Worm (Caenorhabditis elegans) whole organism, young adult: ENCODE data around the gene F22B5.4.

ENCODE experiments used
- B0261.1 ChIP-seq: sonication (generic microtip); optimal IDR thresholded peaks from 2 replicates; lab custom pipeline; 2016; ENCODE audit warnings: mild to moderate bottlenecking, missing genetic modification characterization, moderate library complexity, missing compliant biosample characterization
- C06A6.2 ChIP-seq: fragments of 200-800 bp; sonication (Bioruptor generic); conservative IDR thresholded peaks from 2 replicates; pipeline ENCODE4 v1.3.6; 2022; ENCODE audit warnings: missing genetic modification characterization, missing compliant biosample characterization
- C17E4.6 ChIP-seq: fragments of 200-800 bp; sonication (Bioruptor generic); IDR thresholded peaks from 2 replicates; pipeline ENCODE4 v1.3.6; 2022; ENCODE audit warnings: missing genetic modification reagents, missing genetic modification characterization, missing compliant biosample characterization
- F33H1.4 ChIP-seq: fragments of 200-800 bp; sonication (Bioruptor generic); IDR thresholded peaks from 2 replicates; pipeline ENCODE4 v1.3.6; 2022; ENCODE audit warnings: missing genetic modification reagents, missing genetic modification characterization, missing compliant biosample characterization
- athp-1 ChIP-seq: sonication (generic microtip); optimal IDR thresholded peaks from 2 replicates; lab custom pipeline; 2017; ENCODE audit warnings: mild to moderate bottlenecking, missing genetic modification characterization, missing compliant biosample characterization
- bed-2 ChIP-seq: fragments of 200-800 bp; sonication (Bioruptor generic); IDR thresholded peaks from 2 replicates; pipeline ENCODE4 v1.3.6; 2022; ENCODE audit warnings: missing genetic modification reagents, missing genetic modification characterization, missing compliant biosample characterization
- ceh-79 ChIP-seq: sonication (generic microtip); optimal IDR thresholded peaks from 2 replicates; lab custom pipeline; 2017; ENCODE audit warnings: mild to moderate bottlenecking, missing genetic modification characterization, missing compliant biosample characterization
- dpl-1 ChIP-seq: fragments of 150-350 bp; optimal IDR thresholded peaks from 2 replicates; lab custom pipeline; 2014; ENCODE audit warnings: missing biosample characterization, missing genetic modification reagents, missing genetic modification characterization
- hsf-1 ChIP-seq: fragments of 200-800 bp; sonication (Bioruptor generic); IDR thresholded peaks from 2 replicates; pipeline ENCODE4 v1.3.6; 2022; ENCODE audit warnings: missing genetic modification reagents, missing genetic modification characterization, missing compliant biosample characterization
- pha-4 ChIP-seq: fragments of 150-350 bp; sonication (generic microtip); optimal IDR thresholded peaks from 2 replicates; lab custom pipeline; 2014; ENCODE audit warnings: missing biosample characterization, missing genetic modification reagents, missing genetic modification characterization

DNA sequence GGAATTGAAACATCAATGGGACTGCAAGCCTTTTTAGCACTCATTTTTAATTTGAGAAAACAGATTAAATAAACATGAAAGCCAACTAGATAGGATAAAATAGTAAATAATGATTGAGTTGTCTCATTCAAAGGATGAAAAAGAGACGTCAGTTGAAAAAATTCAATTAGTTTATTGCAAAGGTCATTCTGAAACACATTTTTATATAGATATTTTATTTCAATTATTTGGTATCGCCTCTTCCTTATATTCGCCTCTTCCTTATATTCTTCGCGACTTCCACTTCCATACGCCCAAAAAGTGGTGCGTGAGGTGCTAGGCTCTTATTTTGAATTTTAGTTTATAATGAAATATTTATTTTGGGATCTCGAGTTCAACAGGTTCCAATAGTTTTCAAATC lies 14.5 kb upstream of the F22B5.4 start, which contains the start of gene acp-4:
- TF ChIP-seq athp-1 (tag; lab: Kevin White, UChicago) (no peak), pha-4 (no peak), hsf-1 (no peak), F33H1.4 (GFP tag; lab: Robert Waterston, UW) (no peak), C06A6.2 (GFP tag; lab: Robert Waterston, UW) (no peak), C17E4.6 (GFP tag; lab: Robert Waterston, UW) (no peak), B0261.1 (tag; lab: Kevin White, UChicago) (no peak), bed-2 (no peak), dpl-1 (GFP tag; lab: Kevin White, UChicago) (no peak), ceh-79 (tag; lab: Kevin White, UChicago) (no peak)
